Worm (Caenorhabditis elegans) whole organism, midembryonic: ENCODE data around the gene cnc-2.

Experiments
- cog-1 ChIP-seq: sonication (generic microtip); optimal IDR thresholded peaks from 2 replicates; lab custom pipeline; 2016; ENCODE audit warnings: missing genetic modification characterization, missing compliant biosample characterization
- flt-1 ChIP-seq: fragments of 200-800 bp; sonication (Bioruptor generic); IDR thresholded peaks from 2 replicates; pipeline ENCODE4 v1.3.6; 2022; ENCODE audit warnings: missing genetic modification characterization, missing compliant biosample characterization
- klf-2 ChIP-seq: fragments of 200-800 bp; sonication (Bioruptor generic); conservative IDR thresholded peaks from 2 replicates; pipeline ENCODE4 v1.3.6; 2022; ENCODE audit warnings: missing genetic modification reagents, missing genetic modification characterization, missing compliant biosample characterization
- ztf-29 ChIP-seq: fragments of 200-800 bp; sonication (Bioruptor generic); IDR thresholded peaks from 2 replicates; pipeline ENCODE4 v1.3.6; 2022; ENCODE audit warnings: missing genetic modification reagents, missing genetic modification characterization, missing compliant biosample characterization

DNA sequence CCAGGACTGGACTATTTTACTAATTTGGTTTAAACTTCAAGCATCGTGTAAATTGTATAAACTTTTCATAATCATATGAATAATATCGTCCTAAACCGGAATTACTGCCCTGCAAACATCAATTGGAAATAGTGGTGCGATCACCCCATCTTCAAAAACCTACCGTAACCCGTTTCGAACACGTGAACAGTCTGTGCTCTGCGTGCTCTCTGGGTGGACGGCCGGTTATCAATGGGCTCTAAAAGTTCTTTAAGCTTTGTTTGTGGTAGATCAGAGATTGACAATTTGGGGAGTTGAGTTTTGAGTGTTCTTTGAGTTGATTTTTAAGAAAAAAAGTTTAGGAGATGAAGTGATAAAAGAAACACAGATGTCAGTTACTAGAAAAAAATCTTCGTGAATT is 6.6 kb upstream of the cnc-2 start:
- no peak for TF ChIP-seq flt-1 (GFP tag; lab: Robert Waterston, UW)
- TF ChIP-seq klf-2 (GFP tag; lab: Robert Waterston, UW) = no peak
- no peak for TF ChIP-seq ztf-29
- TF ChIP-seq cog-1 = no peak
